Fruit fly (Drosophila melanogaster) whole organism, pupa: Measurements from ENCODE around the gene Uch.

ENCODE experiments used
- CG10348 ChIP-seq: fragments of 200-800 bp; sonication (Bioruptor generic); IDR thresholded peaks from 2 replicates; pipeline ENCODE4 v1.3.6; 2022; ENCODE audit warnings: missing biosample characterization, missing genetic modification characterization
- CG12605 ChIP-seq: fragments of 200-800 bp; sonication (Bioruptor generic); IDR thresholded peaks from 2 replicates; pipeline ENCODE4 v1.3.6; 2022; ENCODE audit warnings: missing biosample characterization, missing genetic modification characterization
- CG13204 ChIP-seq: fragments of 200-800 bp; sonication (Bioruptor generic); optimal IDR thresholded peaks from 2 replicates; lab custom pipeline; 2018; ENCODE audit warnings: missing biosample characterization, mild to moderate bottlenecking, missing genetic modification characterization, moderate library complexity
- CG14655 ChIP-seq: fragments of 200-800 bp; sonication (Bioruptor generic); optimal IDR thresholded peaks from 3 replicates; lab custom pipeline; 2017; ENCODE audit warnings: mild to moderate bottlenecking, missing biosample characterization, missing genetic modification reagents, missing genetic modification characterization
- CG15710 ChIP-seq: fragments of 200-800 bp; sonication (Bioruptor generic); optimal IDR thresholded peaks from 2 replicates; lab custom pipeline; 2018; ENCODE audit warnings: missing biosample characterization, mild to moderate bottlenecking, missing genetic modification characterization, moderate library complexity
- CG17806 ChIP-seq: fragments of 200-800 bp; sonication (Bioruptor generic); optimal IDR thresholded peaks from 2 replicates; lab custom pipeline; 2018; ENCODE audit warnings: missing biosample characterization, mild to moderate bottlenecking, missing genetic modification characterization, moderate library complexity
- CG32121 ChIP-seq: fragments of 200-800 bp; sonication (Bioruptor generic); IDR thresholded peaks from 2 replicates; pipeline ENCODE4 v1.3.6; 2022; ENCODE audit warnings: missing biosample characterization, missing genetic modification characterization
- CG34367 ChIP-seq: fragments of 200-800 bp; sonication (Bioruptor generic); optimal IDR thresholded peaks from 2 replicates; lab custom pipeline; 2018; ENCODE audit warnings: missing biosample characterization, mild to moderate bottlenecking, missing genetic modification characterization
- CG4496 ChIP-seq: fragments of 200-800 bp; sonication (Bioruptor generic); IDR thresholded peaks from 3 replicates; pipeline ENCODE4 v1.3.6; 2022; ENCODE audit warnings: missing biosample characterization, missing genetic modification characterization
- CG8159 ChIP-seq: fragments of 200-800 bp; sonication (Bioruptor generic); optimal IDR thresholded peaks from 3 replicates; lab custom pipeline; 2018; ENCODE audit warnings: missing biosample characterization, mild to moderate bottlenecking, missing genetic modification characterization, moderate library complexity
- CG8301 ChIP-seq: fragments of 200-800 bp; sonication (Bioruptor generic); optimal IDR thresholded peaks from 2 replicates; lab custom pipeline; 2018; ENCODE audit warnings: missing biosample characterization, mild to moderate bottlenecking, missing genetic modification characterization
- CG9948 ChIP-seq: fragments of 200-800 bp; sonication (Bioruptor generic); optimal IDR thresholded peaks from 2 replicates; lab custom pipeline; 2018; ENCODE audit warnings: missing biosample characterization, mild to moderate bottlenecking, missing genetic modification characterization, moderate library complexity
- D1 ChIP-seq: fragments of 200-800 bp; sonication (Bioruptor generic); optimal IDR thresholded peaks from 2 replicates; lab custom pipeline; 2018; ENCODE audit warnings: missing biosample characterization, mild to moderate bottlenecking, missing genetic modification characterization, moderate library complexity
- EcR ChIP-seq: fragments of 200-800 bp; sonication (Bioruptor generic); optimal IDR thresholded peaks from 3 replicates; lab custom pipeline; 2019; ENCODE audit warnings: missing biosample characterization, missing genetic modification characterization, mild to moderate bottlenecking, moderate library complexity, missing genetic modification reagents
- Ets98B ChIP-seq: fragments of 200-800 bp; sonication (Bioruptor generic); IDR thresholded peaks from 2 replicates; pipeline ENCODE4 v1.3.6; 2022; ENCODE audit warnings: missing biosample characterization, missing genetic modification characterization
- Pif1A ChIP-seq: fragments of 200-800 bp; sonication (Bioruptor generic); optimal IDR thresholded peaks from 3 replicates; lab custom pipeline; 2016; ENCODE audit warnings: missing biosample characterization, missing genetic modification characterization
- Pif1B ChIP-seq: fragments of 200-800 bp; sonication (Bioruptor generic); optimal IDR thresholded peaks from 3 replicates; lab custom pipeline; 2016; ENCODE audit warnings: missing biosample characterization, missing genetic modification characterization
- Snoo ChIP-seq: fragments of 200-800 bp; sonication (Bioruptor generic); optimal IDR thresholded peaks from 3 replicates; lab custom pipeline; 2017; ENCODE audit warnings: missing biosample characterization, mild to moderate bottlenecking, missing genetic modification characterization, inconsistent platforms
- fd96Ca ChIP-seq: fragments of 200-800 bp; sonication (Bioruptor generic); IDR thresholded peaks from 3 replicates; pipeline ENCODE4 v1.3.6; 2022; ENCODE audit warnings: missing biosample characterization, missing genetic modification characterization
- gl ChIP-seq: fragments of 200-800 bp; sonication (Bioruptor generic); optimal IDR thresholded peaks from 2 replicates; lab custom pipeline; 2018; ENCODE audit warnings: missing biosample characterization, mild to moderate bottlenecking, missing genetic modification characterization
- rn ChIP-seq: fragments of 200-800 bp; sonication (Bioruptor generic); IDR thresholded peaks from 2 replicates; pipeline ENCODE4 v1.3.6; 2022; ENCODE audit warnings: missing biosample characterization, missing genetic modification characterization

Uch gene

DNA sequence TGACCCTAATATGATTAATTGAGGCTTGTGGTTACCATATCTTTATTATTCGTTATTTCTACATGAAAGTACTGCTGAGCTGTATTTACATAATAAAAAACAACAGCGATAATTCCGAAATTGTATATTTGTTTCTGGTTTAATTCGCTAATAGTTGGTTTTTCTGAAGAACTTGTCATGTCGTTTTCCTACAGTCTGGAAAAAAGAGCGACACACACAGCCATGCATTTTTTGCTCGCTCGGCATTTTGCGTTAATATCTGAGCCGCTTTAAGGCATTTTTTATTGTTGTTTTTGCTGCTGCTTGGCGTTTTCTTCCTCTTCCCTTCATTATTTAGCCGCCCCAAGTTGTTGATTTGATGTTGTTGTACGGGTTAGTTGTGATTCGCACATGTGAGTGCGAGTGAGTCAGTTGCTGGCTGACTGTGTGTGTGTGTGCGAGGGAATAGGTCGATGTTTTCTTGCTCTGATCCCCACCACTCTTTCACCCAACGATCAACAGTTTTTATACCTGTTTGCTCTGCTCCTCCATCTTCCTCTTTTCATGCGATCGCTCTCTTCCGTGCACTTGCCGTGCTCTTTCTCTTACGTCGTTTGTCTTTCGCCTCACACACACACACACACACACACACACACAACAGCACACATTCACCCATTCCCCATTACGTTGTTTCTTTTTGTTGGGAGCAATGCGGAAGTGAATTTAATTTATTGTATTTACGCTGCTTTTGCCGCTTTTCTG, 38.8 kb downstream of the Uch start:
- peak; percentile 46 for TF ChIP-seq CG12605 (GFP tag; lab: Robert Waterston, UW)
- peak; percentile 23 for TF ChIP-seq CG14655 (GFP tag; lab: Kevin White, UChicago)
- TF ChIP-seq D1 = no peak
- peak; percentile 46 for TF ChIP-seq CG9948 (tag; lab: Kevin White, UChicago)
- peak; percentile 94 for TF ChIP-seq EcR (GFP tag; lab: Kevin White, UChicago)
- peak; percentile 3 for TF ChIP-seq Snoo (tag; lab: Kevin White, UChicago)
- no peak for TF ChIP-seq CG10348 (GFP tag; lab: Robert Waterston, UW)
- peak; percentile 86 for TF ChIP-seq CG13204 (GFP tag; lab: Kevin White, UChicago)
- 0 out of 3 replicates have a peak, but pooled peaks have one; percentile 26 for TF ChIP-seq fd96Ca
- TF ChIP-seq CG17806 (tag; lab: Kevin White, UChicago) = peak; percentile 32
- TF ChIP-seq CG8159 (tag; lab: Kevin White, UChicago) = peak; percentile 15
- TF ChIP-seq CG32121 (GFP tag; lab: Robert Waterston, UW) = peak; percentile 37; the same call in 1 of the 2 replicates
- no peak for TF ChIP-seq CG8301 (tag; lab: Kevin White, UChicago)
- TF ChIP-seq CG15710 = peak; percentile 35
- 0 out of 2 replicates have a peak, but pooled peaks have one; percentile 49 for TF ChIP-seq rn (GFP tag; lab: Robert Waterston, UW)
- TF ChIP-seq Ets98B (GFP tag; lab: Robert Waterston, UW) = no peak; the same call in 1 of the 2 replicates
- peak; percentile 58 for TF ChIP-seq Pif1B (GFP tag; lab: Kevin White, UChicago)
- TF ChIP-seq CG34367 = no peak
- peak; percentile 49; the same call in 2 of the 3 replicates for TF ChIP-seq CG4496 (GFP tag; lab: Robert Waterston, UW)
- peak; percentile 19 for TF ChIP-seq Pif1A
- TF ChIP-seq gl (tag; lab: Kevin White, UChicago) = no peak

DNA sequence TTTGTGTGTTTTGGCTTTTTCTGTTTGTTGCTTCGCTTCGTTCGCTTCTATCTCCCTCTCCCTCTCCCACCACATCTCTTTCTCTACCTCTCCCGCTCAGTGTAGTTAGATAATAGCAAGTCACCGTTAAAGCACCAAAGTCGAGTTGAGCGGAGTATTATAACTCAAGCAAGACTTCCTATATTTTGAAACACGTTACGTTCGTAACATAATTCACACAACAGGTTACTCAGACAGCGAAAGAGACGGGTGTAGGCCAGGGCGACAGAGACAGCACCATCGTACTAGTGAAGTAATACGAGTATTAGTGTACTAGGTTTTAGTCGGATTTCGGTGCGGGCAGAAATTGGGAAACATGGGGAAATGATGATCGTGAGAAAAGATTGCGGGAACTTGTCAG, 40.4 kb downstream of the Uch start:
- TF ChIP-seq D1 (no peak), CG8159 (tag; lab: Kevin White, UChicago) (no peak), CG14655 (GFP tag; lab: Kevin White, UChicago) (no peak), Ets98B (GFP tag; lab: Robert Waterston, UW) (no peak), Snoo (tag; lab: Kevin White, UChicago) (no peak), CG15710 (no peak), CG8301 (tag; lab: Kevin White, UChicago) (no peak), rn (GFP tag; lab: Robert Waterston, UW) (no peak), Pif1B (GFP tag; lab: Kevin White, UChicago) (no peak)

DNA sequence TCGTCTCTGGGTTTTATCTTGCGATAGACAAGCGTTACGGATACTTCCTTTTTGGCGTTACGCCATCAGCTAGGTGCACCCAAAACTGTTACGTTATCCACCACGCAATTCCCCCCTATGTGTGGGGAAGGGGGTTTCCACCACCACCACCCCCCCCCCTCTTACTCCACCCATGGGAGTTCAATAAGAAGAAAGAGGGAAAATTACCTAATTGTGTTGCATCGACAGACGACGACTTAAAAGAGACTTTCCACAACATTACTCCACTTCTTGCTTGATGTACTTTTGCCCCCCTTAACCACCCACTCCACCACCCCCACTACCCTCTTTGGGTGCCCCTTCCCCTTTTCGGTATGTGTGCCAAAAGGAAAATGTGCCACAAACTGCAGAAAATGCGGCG, 40.8 kb downstream of the Uch start:
- TF ChIP-seq CG17806 (tag; lab: Kevin White, UChicago) = no peak
- no peak for TF ChIP-seq gl (tag; lab: Kevin White, UChicago)
- TF ChIP-seq CG8301 (tag; lab: Kevin White, UChicago) = no peak
- no peak for TF ChIP-seq fd96Ca
- no peak for TF ChIP-seq CG8159 (tag; lab: Kevin White, UChicago)

DNA sequence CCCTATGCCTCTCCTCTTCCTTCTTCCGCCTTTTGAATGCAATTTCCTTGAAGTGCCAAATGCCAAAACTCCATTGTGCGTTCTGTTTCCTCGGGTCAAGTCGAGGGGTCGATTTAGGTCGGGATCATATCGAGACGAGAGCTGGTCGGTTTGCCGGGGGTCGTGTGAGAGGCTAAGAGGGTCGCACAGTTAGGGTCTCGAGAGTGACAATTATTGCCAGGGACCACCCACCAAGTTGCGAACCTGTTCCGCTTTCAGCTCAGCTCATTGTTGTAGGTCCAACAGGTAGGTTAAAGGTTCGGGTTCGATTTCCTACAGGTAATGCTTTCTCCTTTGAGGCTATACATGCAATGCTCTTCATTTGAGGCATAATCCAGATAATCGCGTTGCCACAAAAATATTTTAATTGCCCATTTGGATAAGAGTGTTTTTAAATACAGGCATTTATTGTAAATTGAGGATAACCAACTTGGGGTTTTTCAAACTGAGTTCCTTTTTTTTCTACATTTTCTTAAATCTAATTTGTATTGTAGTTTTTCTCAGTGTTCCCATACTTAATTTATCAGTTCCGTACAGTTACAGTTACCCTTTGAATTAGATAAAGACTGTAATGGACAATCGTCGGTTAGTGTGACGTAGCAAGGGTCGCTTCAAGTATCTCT, 41.4 kb downstream of the Uch start:
- TF ChIP-seq CG10348 (GFP tag; lab: Robert Waterston, UW) = no peak
- no peak for TF ChIP-seq CG13204 (GFP tag; lab: Kevin White, UChicago)
- TF ChIP-seq CG4496 (GFP tag; lab: Robert Waterston, UW) = no peak
- no peak for TF ChIP-seq Ets98B (GFP tag; lab: Robert Waterston, UW)
- TF ChIP-seq Pif1B (GFP tag; lab: Kevin White, UChicago) = no peak
- TF ChIP-seq CG8301 (tag; lab: Kevin White, UChicago) = no peak
- no peak for TF ChIP-seq CG14655 (GFP tag; lab: Kevin White, UChicago)

DNA sequence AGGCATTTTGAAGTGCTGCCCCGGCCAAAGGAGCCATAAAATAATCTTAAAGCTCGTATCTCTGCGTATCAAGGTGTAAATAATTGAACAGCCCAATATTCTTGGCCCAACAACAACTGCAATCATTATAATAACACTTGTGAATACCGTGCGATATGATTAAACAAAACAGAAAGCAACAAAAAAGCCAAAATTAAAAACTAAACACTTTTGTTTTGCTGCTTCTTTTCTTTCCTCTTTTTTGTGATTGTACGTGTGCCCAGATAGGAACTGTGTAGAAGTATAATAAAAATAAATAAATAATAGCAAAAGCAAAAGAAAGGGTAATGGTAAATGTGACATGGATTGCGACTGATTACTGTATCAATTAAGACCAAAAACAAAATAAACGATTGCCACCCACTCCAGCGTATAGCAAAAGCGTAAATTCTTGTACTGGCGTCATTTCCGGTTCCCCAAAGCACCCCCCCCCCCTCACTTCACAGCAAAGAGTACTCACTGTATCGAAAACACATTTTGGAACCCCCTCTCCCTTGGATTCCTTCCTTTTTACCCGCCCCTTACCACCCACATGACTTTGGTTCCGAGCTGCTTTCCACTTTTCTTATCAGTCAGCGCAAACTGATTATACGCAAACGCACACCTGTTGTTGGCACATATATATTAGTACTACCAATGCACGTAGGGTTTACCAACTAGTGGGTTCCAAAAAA, 42.5 kb downstream of the Uch start:
- no peak for TF ChIP-seq CG10348 (GFP tag; lab: Robert Waterston, UW)
- TF ChIP-seq CG12605 (GFP tag; lab: Robert Waterston, UW) = no peak
- no peak for TF ChIP-seq Pif1A
- no peak for TF ChIP-seq fd96Ca
- TF ChIP-seq CG13204 (GFP tag; lab: Kevin White, UChicago) = no peak

DNA sequence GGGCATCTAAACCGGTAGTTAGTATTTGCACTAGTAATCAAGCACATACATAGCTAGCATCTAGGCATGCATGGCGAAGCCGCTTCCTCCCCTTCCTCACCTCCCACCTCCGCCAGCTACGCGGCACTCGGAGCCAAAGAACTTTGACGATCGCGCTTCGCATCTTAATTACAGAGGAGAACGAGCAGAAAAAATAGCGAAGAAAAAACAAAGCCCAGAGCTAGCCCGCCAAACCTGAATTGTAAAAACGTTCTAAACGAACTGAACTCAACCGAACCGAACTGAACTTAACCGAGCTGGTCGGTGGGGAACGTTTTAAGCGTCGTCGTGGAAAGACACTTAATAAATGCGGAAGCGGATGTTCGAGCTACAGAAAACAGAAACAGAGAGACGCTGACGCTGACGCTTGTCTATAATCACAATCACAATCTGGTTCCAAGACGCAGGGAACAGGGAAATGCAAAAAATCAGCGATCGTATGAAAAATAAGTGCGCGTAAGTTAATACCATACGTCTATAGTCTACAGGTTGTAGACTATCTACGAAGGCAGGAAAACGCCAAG, 45.0 kb downstream of the Uch start:
- TF ChIP-seq CG13204 (GFP tag; lab: Kevin White, UChicago) = peak; percentile 69
- TF ChIP-seq EcR (GFP tag; lab: Kevin White, UChicago) = peak; percentile 95
- no peak for TF ChIP-seq CG8159 (tag; lab: Kevin White, UChicago)
